Worm (Caenorhabditis elegans): ENCODE results near the gene fbxb-34.

DNA sequence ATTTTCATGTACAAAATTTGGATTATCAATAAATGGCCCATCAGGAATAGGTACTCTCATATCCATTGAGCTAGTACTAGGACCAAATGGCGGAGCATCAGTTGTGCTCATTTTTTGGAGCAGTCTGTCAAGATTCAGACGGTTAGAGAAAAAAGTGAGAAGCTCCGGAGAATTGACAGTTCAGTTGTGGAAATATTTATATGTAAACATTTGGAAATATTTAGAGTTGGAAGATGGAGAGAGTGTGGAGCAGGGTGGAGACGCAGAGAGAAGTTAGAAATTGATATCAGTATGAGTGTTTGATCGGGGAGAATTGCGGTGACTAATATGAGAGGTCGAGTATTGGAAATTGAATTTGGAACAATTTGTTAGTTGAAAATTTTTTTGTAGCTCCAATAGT, 33.5 kb downstream of the fbxb-34 start:
- TF ChIP-seq sdc-2 (tag; optimal IDR thresholded peaks at IDR 0.05) (no peak), dve-1 (tag; optimal IDR thresholded peaks at IDR 0.05) (no peak), unc-86 (tag; optimal IDR thresholded peaks at IDR 0.05) (no peak), ceh-6 (GFP tag; optimal IDR thresholded peaks at IDR 0.05) (no peak), ceh-9 (tag; optimal IDR thresholded peaks at IDR 0.05) (no peak), tbx-7 (tag; optimal IDR thresholded peaks at IDR 0.05) (no peak), sox-2 (GFP tag; IDR thresholded peaks at IDR 0.05) (no peak), ama-1 (optimal IDR thresholded peaks at IDR 0.05) (no peak), fax-1 (tag; optimal IDR thresholded peaks at IDR 0.05) (no peak), pha-4 (tag; optimal IDR thresholded peaks at IDR 0.05) (no peak), madf-2 (tag; optimal IDR thresholded peaks at IDR 0.05) (no peak)
